Worm (Caenorhabditis elegans): ENCODE results near the gene Y43F4A.4.
A peak's percentile ranks its signal among the peaks of the same experiment; 100 is the strongest.

The Y43F4A.4 gene

ce11 chrIII:13215682-13216081, 29.7 kb upstream of the Y43F4A.4 start:
- TF ChIP-seq blmp-1 (tag; optimal IDR thresholded peaks at IDR 0.05), result peak; percentile 23
- TF ChIP-seq ces-1 (GFP tag; optimal IDR thresholded peaks at IDR 0.05), result peak; percentile 45
- TF ChIP-seq hlh-1 (tag; optimal IDR thresholded peaks at IDR 0.05), result no peak

ce11 chrIII:13216488-13217016, 28.8 kb upstream of the Y43F4A.4 start:
- no peak for TF ChIP-seq ceh-83 (GFP tag; optimal IDR thresholded peaks at IDR 0.05)
- no peak for TF ChIP-seq ceh-39 (tag; optimal IDR thresholded peaks at IDR 0.05)
- peak; percentile 61 for TF ChIP-seq blmp-1 (tag; optimal IDR thresholded peaks at IDR 0.05)
- peak; percentile 32 for TF ChIP-seq elt-1 (tag; optimal IDR thresholded peaks at IDR 0.05; ENCODE audit: borderline replicate concordance, insufficient read depth)
- no peak for TF ChIP-seq sptf-1 (tag; optimal IDR thresholded peaks at IDR 0.05)
- TF ChIP-seq unc-39 (tag; optimal IDR thresholded peaks at IDR 0.05), result no peak
- no peak for TF ChIP-seq nhr-28 (tag; optimal IDR thresholded peaks at IDR 0.05)
- no peak for TF ChIP-seq unc-62 (GFP tag; optimal IDR thresholded peaks at IDR 0.05)

- no peak for TF ChIP-seq mls-2 (tag; optimal IDR thresholded peaks at IDR 0.05)
- no peak for TF ChIP-seq unc-120 (tag; optimal IDR thresholded peaks at IDR 0.05; ENCODE audit: poor library complexity, severe bottlenecking)
- no peak for TF ChIP-seq M03D4.4 (tag; optimal IDR thresholded peaks at IDR 0.05)
- TF ChIP-seq lin-32 (GFP tag; optimal IDR thresholded peaks at IDR 0.05), result no peak
- no peak for TF ChIP-seq bed-3 (GFP tag; optimal IDR thresholded peaks at IDR 0.05)
- TF ChIP-seq elt-1 (tag; optimal IDR thresholded peaks at IDR 0.05; ENCODE audit: borderline replicate concordance, insufficient read depth), result no peak
- no peak for TF ChIP-seq mep-1 (tag; optimal IDR thresholded peaks at IDR 0.05)
- no peak for TF ChIP-seq nhr-2 (tag; optimal IDR thresholded peaks at IDR 0.05)
- TF ChIP-seq sptf-1 (tag; optimal IDR thresholded peaks at IDR 0.05), result no peak
- TF ChIP-seq zip-8 (tag; optimal IDR thresholded peaks at IDR 0.05), result no peak
- TF ChIP-seq nhr-12 (tag; optimal IDR thresholded peaks at IDR 0.05), result no peak
Measured at ce11 chrIII:13222772-13223171, 22.6 kb upstream of the Y43F4A.4 start, which contains the start of gene Y43F4A.1. Y43F4A.1 (plus strand) TSS chrIII:13223072.

ce11 chrIII:13224395-13224794, 21.0 kb upstream of the Y43F4A.4 start:
- TF ChIP-seq hlh-1 (tag; optimal IDR thresholded peaks at IDR 0.05), result no peak
- TF ChIP-seq ham-2 (GFP tag; optimal IDR thresholded peaks at IDR 0.05), result peak; percentile 3
- peak; percentile 3 for TF ChIP-seq unc-120 (tag; optimal IDR thresholded peaks at IDR 0.05; ENCODE audit: poor library complexity, severe bottlenecking)
- TF ChIP-seq M03D4.4 (tag; optimal IDR thresholded peaks at IDR 0.05), result peak; percentile 15

ce11 chrIII:13225019-13225418, 20.4 kb upstream of the Y43F4A.4 start:
- no peak for TF ChIP-seq hlh-1 (tag; optimal IDR thresholded peaks at IDR 0.05)
- TF ChIP-seq blmp-1 (tag; optimal IDR thresholded peaks at IDR 0.05), result no peak
- peak; percentile 40 for TF ChIP-seq unc-120 (tag; optimal IDR thresholded peaks at IDR 0.05; ENCODE audit: poor library complexity, severe bottlenecking)
- no peak for TF ChIP-seq lin-13 (tag; optimal IDR thresholded peaks at IDR 0.05)
- no peak for TF ChIP-seq ceh-43 (GFP tag; optimal IDR thresholded peaks at IDR 0.05)
- peak; percentile 23 for TF ChIP-seq tbx-8 (GFP tag; optimal IDR thresholded peaks at IDR 0.05)
- TF ChIP-seq nhr-237 (tag; optimal IDR thresholded peaks at IDR 0.05), result no peak
- TF ChIP-seq unc-39 (tag; optimal IDR thresholded peaks at IDR 0.05), result no peak
- TF ChIP-seq cnd-1 (tag; optimal IDR thresholded peaks at IDR 0.05), result peak; percentile 82
- no peak for TF ChIP-seq nhr-2 (tag; optimal IDR thresholded peaks at IDR 0.05)
- no peak for TF ChIP-seq ztf-11 (tag; optimal IDR thresholded peaks at IDR 0.05)
- TF ChIP-seq unc-62 (GFP tag; optimal IDR thresholded peaks at IDR 0.05), result no peak
- TF ChIP-seq elt-1 (tag; optimal IDR thresholded peaks at IDR 0.05; ENCODE audit: borderline replicate concordance, insufficient read depth), result no peak
- peak; percentile 11 for TF ChIP-seq bed-3 (GFP tag; optimal IDR thresholded peaks at IDR 0.05)
- no peak for TF ChIP-seq mep-1 (tag; optimal IDR thresholded peaks at IDR 0.05)
- TF ChIP-seq ham-2 (GFP tag; optimal IDR thresholded peaks at IDR 0.05), result peak; percentile 40
- TF ChIP-seq nhr-76 (tag; optimal IDR thresholded peaks at IDR 0.05), result no peak
- no peak for TF ChIP-seq flh-1 (GFP tag; optimal IDR thresholded peaks at IDR 0.05)
- peak; percentile 51 for TF ChIP-seq lin-32 (GFP tag; optimal IDR thresholded peaks at IDR 0.05)
- TF ChIP-seq elt-3 (tag; optimal IDR thresholded peaks at IDR 0.05), result no peak
- no peak for TF ChIP-seq zip-8 (tag; optimal IDR thresholded peaks at IDR 0.05)
- no peak for TF ChIP-seq lsy-2 (tag; optimal IDR thresholded peaks at IDR 0.05)
- TF ChIP-seq pha-4 (tag; optimal IDR thresholded peaks at IDR 0.05), result no peak
- TF ChIP-seq ces-1 (GFP tag; optimal IDR thresholded peaks at IDR 0.05), result no peak
- TF ChIP-seq sptf-1 (tag; optimal IDR thresholded peaks at IDR 0.05), result peak; percentile 79
- no peak for TF ChIP-seq nhr-28 (tag; optimal IDR thresholded peaks at IDR 0.05)
- TF ChIP-seq ceh-39 (tag; optimal IDR thresholded peaks at IDR 0.05), result no peak
- peak; percentile 35 for TF ChIP-seq mls-2 (tag; optimal IDR thresholded peaks at IDR 0.05)
- no peak for TF ChIP-seq snpc-4 (tag; optimal IDR thresholded peaks at IDR 0.05)
- TF ChIP-seq mab-5 (tag; optimal IDR thresholded peaks at IDR 0.05), result no peak
- TF ChIP-seq M03D4.4 (tag; optimal IDR thresholded peaks at IDR 0.05), result peak; percentile 83
- no peak for TF ChIP-seq nhr-12 (tag; optimal IDR thresholded peaks at IDR 0.05)
- peak; percentile 60 for TF ChIP-seq drap-1 (GFP tag; optimal IDR thresholded peaks at IDR 0.05)
- peak; percentile 57 for TF ChIP-seq sem-2 (GFP tag; optimal IDR thresholded peaks at IDR 0.05)
- TF ChIP-seq ceh-83 (GFP tag; optimal IDR thresholded peaks at IDR 0.05), result no peak

Data from whole organism, mixed stage, embryonic.